Worm (Caenorhabditis elegans): ENCODE data around the gene F16G10.8.

F16G10.8 gene

ce11 chrII:2332220-2332619, 51.0 kb downstream of the F16G10.8 start, which contains the start of gene F43C11.8:
Gene F43C11.8, plus strand, starts transcription at chrII:2332520.
- TF ChIP-seq ztf-29 (GFP tag; IDR thresholded peaks at IDR 0.05), result no peak
- TF ChIP-seq med-1 (GFP tag; optimal IDR thresholded peaks at IDR 0.05; ENCODE audit: insufficient read depth), result no peak
- TF ChIP-seq flt-1 (GFP tag; IDR thresholded peaks at IDR 0.05), result no peak
- TF ChIP-seq cog-1 (tag; optimal IDR thresholded peaks at IDR 0.05), result no peak
- no peak for TF ChIP-seq T22C8.4 (GFP tag; IDR thresholded peaks at IDR 0.05)
- TF ChIP-seq klf-2 (GFP tag; conservative IDR thresholded peaks at IDR 0.05), result no peak
- TF ChIP-seq tab-1 (GFP tag; IDR thresholded peaks at IDR 0.05), result no peak
- no peak for TF ChIP-seq ztf-23 (GFP tag; IDR thresholded peaks at IDR 0.05)
- no peak for TF ChIP-seq ref-1 (GFP tag; conservative IDR thresholded peaks at IDR 0.05)
